Fruit fly (Drosophila melanogaster): Measurements from ENCODE around the gene CG9592.

Gene CG9592

dm6 chr3L:14550839-14551415 lies 33.3 kb downstream of the CG9592 start, which contains the start of gene Gbs-70E (continued):
- TF ChIP-seq CG7271 (tag; optimal IDR thresholded peaks at IDR 0.05), result peak; percentile 75
- peak; percentile 73 for TF ChIP-seq CG2116 (GFP tag; optimal IDR thresholded peaks at IDR 0.05)
- no peak for TF ChIP-seq sc (optimal IDR thresholded peaks at IDR 0.05)
- TF ChIP-seq sc (GFP tag; optimal IDR thresholded peaks at IDR 0.05), result peak; percentile 85
- peak; percentile 78; the same call in 2 of the 3 replicates for TF ChIP-seq ase (GFP tag; IDR thresholded peaks at IDR 0.05)
- TF ChIP-seq Neu2 (GFP tag; optimal IDR thresholded peaks at IDR 0.05; ENCODE audit: borderline replicate concordance), result peak; percentile 76
- peak; percentile 88 for TF ChIP-seq pnt (GFP tag; optimal IDR thresholded peaks at IDR 0.05)
- peak; percentile 87 for TF ChIP-seq caup (GFP tag; optimal IDR thresholded peaks at IDR 0.05; ENCODE audit: severe bottlenecking)
- TF ChIP-seq ssp (GFP tag; IDR thresholded peaks at IDR 0.05), result peak; percentile 83
- TF ChIP-seq CG10654 (GFP tag; optimal IDR thresholded peaks at IDR 0.05), result peak; percentile 79
- no peak for TF ChIP-seq Sin3A (optimal IDR thresholded peaks at IDR 0.05)
- no peak for TF ChIP-seq hkb (optimal IDR thresholded peaks at IDR 0.05)
- TF ChIP-seq hkb (GFP tag; IDR thresholded peaks at IDR 0.05), result peak; percentile 94
- TF ChIP-seq CG10431 (GFP tag; optimal IDR thresholded peaks at IDR 0.05), result peak; percentile 80
- peak; percentile 89 for TF ChIP-seq CG1602 (GFP tag; optimal IDR thresholded peaks at IDR 0.05)
- TF ChIP-seq Abd-B (GFP tag; optimal IDR thresholded peaks at IDR 0.05), result peak; percentile 86
- TF ChIP-seq ken (GFP tag; IDR thresholded peaks at IDR 0.05), result peak; percentile 85
- TF ChIP-seq sd (tag; optimal IDR thresholded peaks at IDR 0.05), result peak; percentile 85
- peak; percentile 90 for TF ChIP-seq CG9609 (GFP tag; optimal IDR thresholded peaks at IDR 0.05)
- no peak for TF ChIP-seq pan (optimal IDR thresholded peaks at IDR 0.05)
- peak in 1 of 2 experiments; percentile 93 for TF ChIP-seq pan (GFP tag; optimal IDR thresholded peaks at IDR 0.05 in 1 of 2, IDR thresholded peaks at IDR 0.05 in 1 of 2)
- peak; percentile 80 for TF ChIP-seq D19B (GFP tag; optimal IDR thresholded peaks at IDR 0.05)
- peak; percentile 93 for TF ChIP-seq odd (GFP tag; optimal IDR thresholded peaks at IDR 0.05)
- peak; percentile 89 for TF ChIP-seq Antp (GFP tag; optimal IDR thresholded peaks at IDR 0.05)
- no peak for TF ChIP-seq Opbp (GFP tag; IDR thresholded peaks at IDR 0.05; ENCODE audit: partially characterized antibody)
- peak; percentile 75 for TF ChIP-seq Nf-YA (GFP tag; IDR thresholded peaks at IDR 0.05)
- peak; percentile 93 for TF ChIP-seq shn (GFP tag; optimal IDR thresholded peaks at IDR 0.05)
- peak; percentile 71 for TF ChIP-seq CG8281 (tag; optimal IDR thresholded peaks at IDR 0.05)
- TF ChIP-seq Dfd (GFP tag; optimal IDR thresholded peaks at IDR 0.05), result no peak
- peak; percentile 88 for TF ChIP-seq CG11398 (GFP tag; optimal IDR thresholded peaks at IDR 0.05)
- peak; percentile 82 for TF ChIP-seq CG11247 (GFP tag; IDR thresholded peaks at IDR 0.05)
- TF ChIP-seq CG12769 (tag; optimal IDR thresholded peaks at IDR 0.05), result peak; percentile 79
- no peak for TF ChIP-seq br (optimal IDR thresholded peaks at IDR 0.05)
- TF ChIP-seq dmrt11E (tag; optimal IDR thresholded peaks at IDR 0.05), result peak; percentile 92
- TF ChIP-seq CG3163 (GFP tag; optimal IDR thresholded peaks at IDR 0.05), result peak; percentile 84
- TF ChIP-seq Usf (GFP tag; optimal IDR thresholded peaks at IDR 0.05), result peak; percentile 68
- peak; percentile 95 for TF ChIP-seq PHDP (tag; optimal IDR thresholded peaks at IDR 0.05)
- peak; percentile 83 for TF ChIP-seq chn (GFP tag; optimal IDR thresholded peaks at IDR 0.05)
- TF ChIP-seq tna (GFP tag; IDR thresholded peaks at IDR 0.05; ENCODE audit: partially characterized antibody), result peak; percentile 53; the same call in 1 of the 2 replicates
- peak; percentile 92 for TF ChIP-seq her (GFP tag; optimal IDR thresholded peaks at IDR 0.05)
- TF ChIP-seq Ets97D (GFP tag; optimal IDR thresholded peaks at IDR 0.05), result peak; percentile 72
- TF ChIP-seq tx (GFP tag; optimal IDR thresholded peaks at IDR 0.05), result peak; percentile 88
- peak; percentile 85 for TF ChIP-seq fd3F (GFP tag; optimal IDR thresholded peaks at IDR 0.05)
- peak; percentile 89 for TF ChIP-seq CG11504 (tag; optimal IDR thresholded peaks at IDR 0.05)
- no peak for TF ChIP-seq CG7963 (GFP tag; IDR thresholded peaks at IDR 0.05; ENCODE audit: partially characterized antibody)
- no peak for TF ChIP-seq gt (GFP tag; IDR thresholded peaks at IDR 0.05)
- peak; percentile 78; the same call in 1 of the 3 replicates for TF ChIP-seq C15 (GFP tag; IDR thresholded peaks at IDR 0.05)
- TF ChIP-seq nerfin-2 (GFP tag; IDR thresholded peaks at IDR 0.05; ENCODE audit: partially characterized antibody), result 0 out of 2 replicates have a peak, but pooled peaks have one; percentile 44
- TF ChIP-seq Atf3 (GFP tag; optimal IDR thresholded peaks at IDR 0.05), result peak; percentile 84
- no peak for TF ChIP-seq vnd (GFP tag; IDR thresholded peaks at IDR 0.05; ENCODE audit: partially characterized antibody)
- peak; percentile 93 for TF ChIP-seq nmo (GFP tag; optimal IDR thresholded peaks at IDR 0.05)

Measured in whole organism, embryonic.